Worm (Caenorhabditis elegans): Measurements from ENCODE around the gene C05D12.3.
A peak's percentile ranks its signal among the peaks of the same experiment; 100 is the strongest.

ce11 chrII:11473525-11474181 lies 48.6 kb downstream of the C05D12.3 start, which contains the start of the genes metl-1 and W02B12.11:
- TF ChIP-seq W03F9.2 (tag; optimal IDR thresholded peaks at IDR 0.05) (peak; percentile 85), him-1 (tag; optimal IDR thresholded peaks at IDR 0.05) (peak; percentile 38)
